Fruit fly (Drosophila melanogaster) whole organism, prepupa: Measurements from ENCODE around the gene Eig71Ed.

Experiments used
- Blimp-1 ChIP-seq: fragments of 200-800 bp; sonication (Bioruptor generic); optimal IDR thresholded peaks from 3 replicates; lab custom pipeline; 2017; ENCODE audit warnings: missing biosample characterization, missing genetic modification characterization, mild to moderate bottlenecking, moderate library complexity, missing genetic modification reagents
- CG11294 ChIP-seq: fragments of 200-800 bp; sonication (Bioruptor generic); IDR thresholded peaks from 2 replicates; pipeline ENCODE4 v1.3.6; 2022; ENCODE audit warnings: missing biosample characterization, missing genetic modification characterization
- CG15336 ChIP-seq: fragments of 200-800 bp; sonication (Bioruptor generic); IDR thresholded peaks from 2 replicates; pipeline ENCODE4 v1.3.6; 2022; ENCODE audit warnings: missing biosample characterization, missing genetic modification characterization
- CG16779 ChIP-seq: fragments of 200-800 bp; sonication (Bioruptor generic); optimal IDR thresholded peaks from 3 replicates; lab custom pipeline; 2017; ENCODE audit warnings: missing biosample characterization, mild to moderate bottlenecking, missing genetic modification characterization
- CG3032 ChIP-seq: fragments of 200-800 bp; optimal IDR thresholded peaks from 2 replicates; lab custom pipeline; 2019; ENCODE audit warnings: missing biosample characterization, mild to moderate bottlenecking, missing genetic modification characterization, moderate library complexity
- CG6163 ChIP-seq: fragments of 200-800 bp; sonication (Bioruptor generic); IDR thresholded peaks from 3 replicates; pipeline ENCODE4 v1.3.6; 2022; ENCODE audit warnings: missing biosample characterization, missing genetic modification characterization
- CG6276 ChIP-seq: fragments of 200-800 bp; sonication (Bioruptor generic); optimal IDR thresholded peaks from 2 replicates; lab custom pipeline; 2017; ENCODE audit warnings: missing biosample characterization, mild to moderate bottlenecking, missing genetic modification characterization
- CG6792 ChIP-seq: fragments of 200-800 bp; sonication (Bioruptor generic); optimal IDR thresholded peaks from 3 replicates; lab custom pipeline; 2016; ENCODE audit warnings: missing biosample characterization, missing genetic modification characterization
- CG6808 ChIP-seq: fragments of 200-800 bp; sonication (Bioruptor generic); optimal IDR thresholded peaks from 3 replicates; lab custom pipeline; 2017; ENCODE audit warnings: missing biosample characterization, missing genetic modification characterization, mild to moderate bottlenecking, moderate library complexity, missing genetic modification reagents
- CG6854 ChIP-seq: fragments of 200-800 bp; sonication (Bioruptor generic); optimal IDR thresholded peaks from 2 replicates; lab custom pipeline; 2017; ENCODE audit warnings: missing biosample characterization, mild to moderate bottlenecking, missing genetic modification characterization
- CG8632 ChIP-seq: fragments of 200-800 bp; sonication (Bioruptor generic); optimal IDR thresholded peaks from 3 replicates; lab custom pipeline; 2016; ENCODE audit warnings: missing biosample characterization, missing genetic modification characterization
- Eip78C ChIP-seq: fragments of 200-800 bp; sonication (Bioruptor generic); peaks from one replicate; lab custom pipeline; 2016; ENCODE audit warnings: missing biosample characterization, missing genetic modification characterization
- Ets96B ChIP-seq: fragments of 200-800 bp; optimal IDR thresholded peaks from 2 replicates; lab custom pipeline; 2019; ENCODE audit warnings: missing biosample characterization, mild to moderate bottlenecking, missing genetic modification characterization, moderate library complexity
- Gug ChIP-seq: fragments of 200-800 bp; sonication (Bioruptor generic); IDR thresholded peaks from 2 replicates; pipeline ENCODE4 v1.3.6; 2022; ENCODE audit warnings: missing biosample characterization, missing genetic modification characterization
- Hr38 ChIP-seq: sonication (Bioruptor generic); optimal IDR thresholded peaks from 2 replicates; lab custom pipeline; 2016; ENCODE audit warnings: missing biosample characterization, missing genetic modification characterization
- Hr4 ChIP-seq: fragments of 200-800 bp; sonication (Bioruptor generic); optimal IDR thresholded peaks from 3 replicates; lab custom pipeline; 2016; ENCODE audit warnings: missing biosample characterization, missing genetic modification characterization
- Smox ChIP-seq: fragments of 200-800 bp; sonication (Bioruptor generic); optimal IDR thresholded peaks from 3 replicates; lab custom pipeline; 2016; ENCODE audit warnings: missing biosample characterization, missing genetic modification characterization
- Sox102F ChIP-seq: fragments of 200-800 bp; sonication (Bioruptor generic); optimal IDR thresholded peaks from 2 replicates; lab custom pipeline; 2016; ENCODE audit warnings: missing biosample characterization, mild to moderate bottlenecking, missing genetic modification characterization
- Sox14 ChIP-seq: fragments of 200-800 bp; sonication (Bioruptor generic); optimal IDR thresholded peaks from 3 replicates; lab custom pipeline; 2016; ENCODE audit warnings: missing biosample characterization, missing genetic modification characterization
- Sox15 ChIP-seq: fragments of 200-800 bp; sonication (Bioruptor generic); optimal IDR thresholded peaks from 3 replicates; lab custom pipeline; 2016; ENCODE audit warnings: missing biosample characterization, missing genetic modification characterization
- acj6 ChIP-seq: fragments of 200-800 bp; sonication (Bioruptor generic); optimal IDR thresholded peaks from 3 replicates; lab custom pipeline; 2016; ENCODE audit warnings: missing biosample characterization, missing genetic modification characterization
- cyc ChIP-seq: fragments of 200-800 bp; sonication (Bioruptor generic); optimal IDR thresholded peaks from 3 replicates; lab custom pipeline; 2016; ENCODE audit warnings: missing biosample characterization, missing genetic modification characterization
- dac ChIP-seq: fragments of 200-800 bp; sonication (Bioruptor generic); optimal IDR thresholded peaks from 2 replicates; lab custom pipeline; 2017; ENCODE audit warnings: missing biosample characterization, mild to moderate bottlenecking, missing genetic modification characterization
- dsx ChIP-seq: fragments of 200-800 bp; optimal IDR thresholded peaks from 3 replicates; lab custom pipeline; 2019; ENCODE audit warnings: missing biosample characterization, mild to moderate bottlenecking, missing genetic modification characterization, moderate library complexity; ENCODE audit not compliant: poor library complexity, severe bottlenecking
- fkh ChIP-seq: fragments of 200-800 bp; sonication (Bioruptor generic); optimal IDR thresholded peaks from 3 replicates; lab custom pipeline; 2017; ENCODE audit warnings: missing biosample characterization, mild to moderate bottlenecking, missing genetic modification characterization, moderate library complexity
- lz ChIP-seq: fragments of 200-800 bp; sonication (Bioruptor generic); optimal IDR thresholded peaks from 3 replicates; lab custom pipeline; 2016; ENCODE audit warnings: missing biosample characterization, missing genetic modification characterization
- net ChIP-seq: fragments of 200-800 bp; sonication (Bioruptor generic); optimal IDR thresholded peaks from 3 replicates; lab custom pipeline; 2016; ENCODE audit warnings: missing biosample characterization, missing genetic modification characterization
- pdm3 ChIP-seq: fragments of 200-800 bp; sonication (Bioruptor generic); optimal IDR thresholded peaks from 3 replicates; lab custom pipeline; 2016; ENCODE audit warnings: missing biosample characterization, missing genetic modification characterization
- ss ChIP-seq, 2 experiments: fragments of 200-800 bp; sonication (Bioruptor generic); optimal IDR thresholded peaks; 2 replicates in 1 of 2; 3 replicates in 1 of 2; lab custom pipeline; 2017 to 2018; ENCODE audit warnings: mild to moderate bottlenecking in 2 of 2, missing biosample characterization in 2 of 2, missing genetic modification characterization in 2 of 2, moderate library complexity in 1 of 2
- svp ChIP-seq: fragments of 200-800 bp; sonication (Bioruptor generic); peaks from one replicate; lab custom pipeline; 2016; ENCODE audit warnings: missing biosample characterization, missing genetic modification characterization
- topi ChIP-seq: fragments of 200-800 bp; sonication (Bioruptor generic); optimal IDR thresholded peaks from 3 replicates; lab custom pipeline; 2016; ENCODE audit warnings: missing biosample characterization, missing genetic modification characterization

Gene Eig71Ed

dm6 chr3L:15647712-15648621 lies 4.4 kb upstream of the Eig71Ed start, which contains the start of the genes comm3 and CG43083:
Gene comm3 (minus strand): TSS chr3L:15647762.
Gene CG43083 (plus strand): TSS chr3L:15648571.
- TF ChIP-seq Eip78C (GFP tag; lab: Kevin White, UChicago), result peak; percentile 53
- peak; percentile 73 for TF ChIP-seq fkh (GFP tag; lab: Kevin White, UChicago)
- no peak for TF ChIP-seq Blimp-1

DNA sequence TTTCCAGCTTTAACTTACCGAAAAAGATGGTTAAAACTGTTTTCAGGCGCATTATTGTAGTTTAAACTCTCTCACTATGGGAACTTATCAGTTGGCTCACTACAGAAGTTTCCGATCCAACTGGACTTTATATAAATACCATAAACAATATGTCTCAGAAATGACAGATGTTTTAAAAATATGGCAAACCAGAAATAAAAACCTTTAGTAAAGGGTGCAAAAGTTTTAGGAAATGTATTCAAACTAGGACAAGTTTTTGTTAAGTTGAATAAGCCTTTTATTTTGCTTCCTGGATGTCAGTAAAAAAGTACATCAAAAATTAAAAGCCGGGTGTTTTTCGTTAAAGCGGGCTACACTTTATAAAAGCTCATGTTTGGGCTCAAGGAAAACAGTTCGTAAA lies 2.8 kb upstream of the Eig71Ed start, which contains the start of the genes Eig71Ea and Eig71Eb:
TSS of gene Eig71Ea (minus strand) at position 101 of the 400 bp plus-strand sequence.
TSS of gene Eig71Eb (plus strand) at position 376 of the 400 bp plus-strand sequence.
- no peak for TF ChIP-seq CG16779

dm6 chr3L:15650552-15650951 lies 1.8 kb upstream of the Eig71Ed start, which contains the start of gene CG43084:
Gene CG43084 (plus strand): TSS chr3L:15650852.
- TF ChIP-seq Hr4 (GFP tag; lab: Kevin White, UChicago) (no peak), Sox102F (GFP tag; lab: Kevin White, UChicago) (no peak), Hr38 (GFP tag; lab: Kevin White, UChicago) (no peak), CG15336 (no peak), lz (no peak), CG6792 (GFP tag; lab: Kevin White, UChicago) (no peak), dac (no peak), topi (GFP tag; lab: Kevin White, UChicago) (no peak), Smox (GFP tag; lab: Kevin White, UChicago) (no peak), CG6163 (no peak), CG11294 (GFP tag; lab: Robert Waterston, UW) (no peak), Gug (GFP tag; lab: Robert Waterston, UW) (no peak), ss (GFP tag; optimal IDR thresholded peaks at IDR 0.05; lab: Kevin White, UChicago) (no peak), cyc (no peak), CG8632 (GFP tag; lab: Kevin White, UChicago) (no peak)

DNA sequence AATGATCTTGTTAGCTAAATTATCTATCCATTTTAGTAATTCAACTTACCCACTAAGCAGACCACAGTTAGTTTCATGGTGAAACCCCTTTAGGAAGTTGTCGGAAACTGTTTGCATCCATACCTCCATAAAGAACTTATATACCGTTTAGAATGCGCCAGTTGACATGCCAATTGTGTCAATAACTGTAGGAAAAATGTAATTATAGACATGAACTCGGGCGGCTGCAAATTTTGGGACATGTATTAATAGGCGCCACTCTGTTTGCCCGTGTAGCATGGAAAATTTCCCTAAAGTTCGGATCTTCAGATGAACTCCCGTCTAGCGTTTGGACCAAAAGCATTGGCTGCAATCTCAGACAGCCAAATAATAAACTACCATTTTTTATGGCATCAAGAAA lies 3.6 kb downstream of the Eig71Ed start, which contains the start of gene Eig71Ee:
TSS of gene Eig71Ee (minus strand) at position 101 of the 400 bp plus-strand sequence.
- TF ChIP-seq CG6276 (GFP tag; lab: Kevin White, UChicago) (no peak), Ets96B (tag; lab: Kevin White, UChicago) (no peak), CG6854 (GFP tag; lab: Kevin White, UChicago) (no peak), ss (GFP tag; optimal IDR thresholded peaks at IDR 0.05; lab: Kevin White, UChicago) (no peak), Sox14 (GFP tag; lab: Kevin White, UChicago) (no peak), CG6808 (no peak), svp (GFP tag; lab: Kevin White, UChicago) (no peak)

DNA sequence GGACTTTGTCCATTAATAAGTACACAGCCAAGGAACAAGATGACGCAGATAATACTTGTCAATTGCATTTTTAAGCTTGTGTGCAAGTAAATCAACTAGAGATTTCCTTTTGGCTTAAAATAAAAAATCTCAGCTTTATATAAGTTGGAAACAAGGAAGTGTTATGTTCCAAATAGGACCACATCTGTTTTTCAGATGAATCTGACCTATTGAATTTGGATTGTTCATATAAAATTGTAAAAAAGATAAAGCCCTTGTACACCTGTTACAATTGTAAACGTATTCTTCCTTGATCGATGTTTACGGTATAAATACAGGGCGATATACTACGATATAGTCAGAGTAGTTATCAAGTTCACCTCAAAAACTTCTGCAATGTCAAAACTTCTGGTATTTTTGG lies 5.0 kb downstream of the Eig71Ed start, which contains the start of the genes Eig71Ef and Eig71Eg:
TSS of gene Eig71Ef (minus strand) at position 101 of the 400 bp plus-strand sequence.
TSS of gene Eig71Eg (plus strand) at position 339 of the 400 bp plus-strand sequence.
- TF ChIP-seq CG3032 (no peak), cyc (no peak), dac (no peak), CG11294 (GFP tag; lab: Robert Waterston, UW) (no peak), acj6 (GFP tag; lab: Kevin White, UChicago) (no peak), net (GFP tag; lab: Kevin White, UChicago) (no peak), dsx (GFP tag; lab: Kevin White, UChicago) (no peak), topi (GFP tag; lab: Kevin White, UChicago) (no peak), pdm3 (no peak), Blimp-1 (no peak), CG6792 (GFP tag; lab: Kevin White, UChicago) (no peak), Sox15 (GFP tag; lab: Kevin White, UChicago) (no peak), svp (GFP tag; lab: Kevin White, UChicago) (no peak)
